Fruit fly (Drosophila melanogaster): ENCODE measurements around the gene CG12395.

CG12395 gene

DNA sequence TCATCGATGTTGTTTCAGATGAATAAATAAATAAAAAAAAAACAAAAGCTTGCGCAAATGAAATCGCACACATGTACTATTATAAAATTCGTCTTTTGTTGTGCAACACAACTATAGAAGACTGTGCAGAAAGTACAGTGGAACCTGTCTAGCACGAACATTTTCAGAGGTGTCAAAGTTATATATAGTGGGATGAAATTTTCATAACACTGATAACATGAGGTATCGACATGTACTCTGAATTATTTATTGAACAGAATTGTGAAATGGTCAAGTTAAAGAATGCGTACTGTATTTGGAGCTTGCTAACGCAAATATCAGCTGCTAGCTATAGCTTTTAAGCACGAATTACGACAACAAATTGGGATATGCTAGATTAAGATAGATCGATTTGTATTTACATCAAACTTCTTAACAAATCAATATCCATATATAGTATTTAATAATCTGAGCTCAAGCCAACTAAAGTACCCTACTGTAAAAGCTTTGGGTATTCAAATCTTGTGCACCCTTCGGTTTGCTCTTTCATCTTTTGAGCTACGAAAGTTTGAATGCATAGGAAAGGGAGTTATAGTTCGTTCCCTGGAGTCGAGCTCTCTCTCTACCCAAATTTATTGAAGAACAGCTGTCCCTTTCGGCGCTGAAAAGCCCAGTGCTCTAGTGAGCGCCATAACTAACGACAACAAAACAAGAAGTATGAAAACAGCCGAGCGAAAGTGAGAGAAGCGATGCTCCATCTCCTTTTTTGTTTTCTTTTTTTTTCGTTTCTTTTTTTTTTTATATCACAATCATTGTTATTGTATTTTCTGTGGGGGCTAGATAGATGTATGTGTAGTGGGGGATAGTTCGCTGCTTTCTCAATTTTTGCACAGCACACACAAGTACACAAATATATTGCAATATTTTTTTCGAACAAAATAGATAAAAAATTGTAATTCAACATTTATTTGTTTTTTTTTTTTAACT lies 27.8 kb upstream of the CG12395 start (continued):
- TF ChIP-seq Sox102F (GFP tag; optimal IDR thresholded peaks at IDR 0.05) (peak; percentile 90), Lim3 (GFP tag; IDR thresholded peaks at IDR 0.05) (peak; percentile 70; the same call in 1 of the 2 replicates), ATbp (GFP tag; optimal IDR thresholded peaks at IDR 0.05) (peak; percentile 89), nerfin-2 (GFP tag; IDR thresholded peaks at IDR 0.05; ENCODE audit: partially characterized antibody) (no peak), ken (GFP tag; IDR thresholded peaks at IDR 0.05) (peak; percentile 93), Hr78 (GFP tag; optimal IDR thresholded peaks at IDR 0.05) (peak in 1 of 2 experiments; percentile 44), Rfx (GFP tag; IDR thresholded peaks at IDR 0.05) (peak; percentile 95), Mad (GFP tag; optimal IDR thresholded peaks at IDR 0.05) (no peak), ash1 (GFP tag; optimal IDR thresholded peaks at IDR 0.05) (peak; percentile 60), HLHmδ (GFP tag; optimal IDR thresholded peaks at IDR 0.05) (no peak), dm (GFP tag; optimal IDR thresholded peaks at IDR 0.05) (peak; percentile 63), sens (GFP tag) (peak; percentile 96), CG30020 (tag; optimal IDR thresholded peaks at IDR 0.05) (peak; percentile 41), Hsf (GFP tag; optimal IDR thresholded peaks at IDR 0.05) (peak; percentile 91), CG5180 (GFP tag; optimal IDR thresholded peaks at IDR 0.05) (peak; percentile 79), hbn (GFP tag; IDR thresholded peaks at IDR 0.05; ENCODE audit: partially characterized antibody) (no peak), CG7271 (tag; optimal IDR thresholded peaks at IDR 0.05) (no peak), Max (GFP tag; optimal IDR thresholded peaks at IDR 0.05) (peak; percentile 86), CG18619 (GFP tag; optimal IDR thresholded peaks at IDR 0.05) (peak; percentile 89), CG17361 (GFP tag; IDR thresholded peaks at IDR 0.05) (peak; percentile 85), CG12155 (GFP tag; optimal IDR thresholded peaks at IDR 0.05) (peak; percentile 88), MTF-1 (GFP tag; optimal IDR thresholded peaks at IDR 0.05; ENCODE audit: borderline replicate concordance) (peak; percentile 79), br (optimal IDR thresholded peaks at IDR 0.05) (no peak), Blimp-1 (GFP tag; optimal IDR thresholded peaks at IDR 0.05) (peak; percentile 72), CG2129 (GFP tag; IDR thresholded peaks at IDR 0.05; ENCODE audit: partially characterized antibody) (no peak), pros (GFP tag; optimal IDR thresholded peaks at IDR 0.05) (no peak), CG14050 (GFP tag; IDR thresholded peaks at IDR 0.05) (peak; percentile 85), CG10462 (GFP tag; optimal IDR thresholded peaks at IDR 0.05) (peak; percentile 45), tup (GFP tag; optimal IDR thresholded peaks at IDR 0.05) (peak; percentile 30), grau (tag; optimal IDR thresholded peaks at IDR 0.05) (peak; percentile 96), mam (GFP tag; optimal IDR thresholded peaks at IDR 0.05) (peak; percentile 94), zen (tag; optimal IDR thresholded peaks at IDR 0.05) (peak; percentile 54), Hr3 (GFP tag; optimal IDR thresholded peaks at IDR 0.05) (peak; percentile 82), sqz (GFP tag; optimal IDR thresholded peaks at IDR 0.05) (peak; percentile 22), pb (GFP tag; optimal IDR thresholded peaks at IDR 0.05) (peak; percentile 86), ssp (GFP tag; IDR thresholded peaks at IDR 0.05) (peak; percentile 79), seq (GFP tag; IDR thresholded peaks at IDR 0.05) (peak; percentile 90), dan (GFP tag; IDR thresholded peaks at IDR 0.05) (0 out of 2 replicates have a peak, but pooled peaks have one; percentile 22), CG9932 (GFP tag; IDR thresholded peaks at IDR 0.05) (peak; percentile 94), CG13894 (tag; optimal IDR thresholded peaks at IDR 0.05) (peak; percentile 89), H2.0 (GFP tag; IDR thresholded peaks at IDR 0.05) (peak; percentile 94), z (GFP tag; IDR thresholded peaks at IDR 0.05) (no peak), CG12942 (GFP tag; optimal IDR thresholded peaks at IDR 0.05) (peak; percentile 80), CG17912 (GFP tag; optimal IDR thresholded peaks at IDR 0.05) (peak; percentile 93), bab2 (GFP tag; optimal IDR thresholded peaks at IDR 0.05) (peak; percentile 89), CG6272 (GFP tag; IDR thresholded peaks at IDR 0.05) (peak; percentile 68), dysf (GFP tag; IDR thresholded peaks at IDR 0.05) (peak; percentile 95), twi (tag; optimal IDR thresholded peaks at IDR 0.05) (peak; percentile 62)
